Fruit fly (Drosophila melanogaster): ENCODE measurements around the gene Proc-R.

Gene Proc-R

dm6 chrX:4684444-4684924 is 23.2 kb upstream of the Proc-R start (continued):
- TF ChIP-seq CG12104 (GFP tag; optimal IDR thresholded peaks at IDR 0.05) (peak; percentile 70), CG10321 (GFP tag; IDR thresholded peaks at IDR 0.05) (peak; percentile 98), CG30403 (GFP tag; optimal IDR thresholded peaks at IDR 0.05) (peak; percentile 86), Doc2 (GFP tag; IDR thresholded peaks at IDR 0.05) (peak; percentile 37; the same call in 1 of the 2 replicates), CG15601 (tag; optimal IDR thresholded peaks at IDR 0.05) (peak; percentile 52), CG42726 (GFP tag; IDR thresholded peaks at IDR 0.05; ENCODE audit: partially characterized antibody) (peak; percentile 91), CG4854 (GFP tag; optimal IDR thresholded peaks at IDR 0.05) (peak; percentile 45), Hmx (GFP tag; optimal IDR thresholded peaks at IDR 0.05) (no peak), CG10147 (GFP tag; optimal IDR thresholded peaks at IDR 0.05) (peak; percentile 65), emc (GFP tag; optimal IDR thresholded peaks at IDR 0.05) (peak; percentile 72), CG32532 (GFP tag; IDR thresholded peaks at IDR 0.05) (peak; percentile 93), CG6689 (GFP tag; IDR thresholded peaks at IDR 0.05) (peak; percentile 86), Trl (optimal IDR thresholded peaks at IDR 0.05) (peak; percentile 33 to 62), Trl (GFP tag; optimal IDR thresholded peaks at IDR 0.05) (peak; percentile 83), CG1529 (GFP tag; optimal IDR thresholded peaks at IDR 0.05) (peak; percentile 54), H2.0 (GFP tag; IDR thresholded peaks at IDR 0.05) (peak; percentile 93), CG10654 (GFP tag; optimal IDR thresholded peaks at IDR 0.05) (peak; percentile 61), HLHmδ (GFP tag; optimal IDR thresholded peaks at IDR 0.05) (no peak), row (GFP tag; IDR thresholded peaks at IDR 0.05) (peak; percentile 92), ham (GFP tag; IDR thresholded peaks at IDR 0.05) (peak; percentile 76), CG5180 (GFP tag; optimal IDR thresholded peaks at IDR 0.05) (peak; percentile 40), psq (GFP tag; optimal IDR thresholded peaks at IDR 0.05) (peak; percentile 57), Hey (tag; optimal IDR thresholded peaks at IDR 0.05) (peak; percentile 59), slou (GFP tag; optimal IDR thresholded peaks at IDR 0.05) (peak; percentile 62), Side (GFP tag; optimal IDR thresholded peaks at IDR 0.05) (peak; percentile 88), CG12071 (GFP tag; optimal IDR thresholded peaks at IDR 0.05) (peak; percentile 73), inv (GFP tag; IDR thresholded peaks at IDR 0.05; ENCODE audit: partially characterized antibody) (peak; percentile 80), CG11398 (GFP tag; optimal IDR thresholded peaks at IDR 0.05) (peak; percentile 68), CG14667 (GFP tag; IDR thresholded peaks at IDR 0.05) (peak; percentile 86), dmrt99B (tag; optimal IDR thresholded peaks at IDR 0.05) (peak; percentile 80), ems (GFP tag; optimal IDR thresholded peaks at IDR 0.05) (peak; percentile 73), CG8765 (GFP tag; IDR thresholded peaks at IDR 0.05) (peak; percentile 78), CG13296 (GFP tag; optimal IDR thresholded peaks at IDR 0.05) (peak; percentile 77), gcm2 (GFP tag; optimal IDR thresholded peaks at IDR 0.05) (peak; percentile 54), CG17802 (tag; optimal IDR thresholded peaks at IDR 0.05) (peak; percentile 21), dysf (GFP tag; IDR thresholded peaks at IDR 0.05) (peak; percentile 91), toy (GFP tag; IDR thresholded peaks at IDR 0.05) (peak; percentile 54), CG30431 (GFP tag; optimal IDR thresholded peaks at IDR 0.05) (peak; percentile 68), CG34224 (GFP tag; IDR thresholded peaks at IDR 0.05; ENCODE audit: partially characterized antibody) (peak; percentile 74; the same call in 2 of the 3 replicates), CG18011 (GFP tag; optimal IDR thresholded peaks at IDR 0.05) (peak; percentile 71), CG13123 (GFP tag; optimal IDR thresholded peaks at IDR 0.05) (peak; percentile 66), stwl (tag; optimal IDR thresholded peaks at IDR 0.05) (peak; percentile 98), mld (GFP tag; IDR thresholded peaks at IDR 0.05; ENCODE audit: partially characterized antibody) (peak; percentile 73; the same call in 1 of the 3 replicates), cg (GFP tag; optimal IDR thresholded peaks at IDR 0.05) (peak; percentile 98), CG1832 (GFP tag; optimal IDR thresholded peaks at IDR 0.05) (peak; percentile 98), Dip3 (GFP tag; optimal IDR thresholded peaks at IDR 0.05) (peak; percentile 83), NK7.1 (GFP tag; optimal IDR thresholded peaks at IDR 0.05) (peak; percentile 71), tx (GFP tag; optimal IDR thresholded peaks at IDR 0.05) (peak; percentile 79), CG8089 (GFP tag; optimal IDR thresholded peaks at IDR 0.05) (peak; percentile 65), CG18476 (GFP tag; optimal IDR thresholded peaks at IDR 0.05) (no peak), CG14014 (GFP tag; IDR thresholded peaks at IDR 0.05) (peak; percentile 94)

Measured in whole organism, embryonic.